Fruit fly (Drosophila melanogaster) whole organism, embryonic: ENCODE results near the gene ClpX.
A peak's percentile ranks its signal among the peaks of the same experiment; 100 is the strongest.

ENCODE experiments used
- Bgb ChIP-seq: fragments of 200-800 bp; sonication (Bioruptor generic); IDR thresholded peaks from 2 replicates; pipeline ENCODE4 v1.3.6; 2022; ENCODE audit warnings: missing biosample characterization, missing genetic modification characterization; ENCODE audit not compliant: partially characterized antibody
- CG10462 ChIP-seq: fragments of 200-800 bp; sonication (Bioruptor generic); optimal IDR thresholded peaks from 2 replicates; lab custom pipeline; 2016; ENCODE audit warnings: missing biosample characterization, missing genetic modification characterization
- CG10543 ChIP-seq: fragments of 200-800 bp; sonication (Bioruptor generic); optimal IDR thresholded peaks from 3 replicates; lab custom pipeline; 2017; ENCODE audit warnings: missing biosample characterization, mild to moderate bottlenecking, missing genetic modification characterization, moderate library complexity
- CG10979 ChIP-seq: fragments of 200-800 bp; sonication (Bioruptor generic); optimal IDR thresholded peaks from 2 replicates; lab custom pipeline; 2018; ENCODE audit warnings: missing biosample characterization, mild to moderate bottlenecking, missing genetic modification characterization, moderate library complexity
- CG11695 ChIP-seq: fragments of 200-800 bp; sonication (Bioruptor generic); IDR thresholded peaks from 3 replicates; pipeline ENCODE4 v1.3.6; 2022; ENCODE audit warnings: missing biosample characterization, missing genetic modification characterization
- CG14014 ChIP-seq: fragments of 200-800 bp; sonication (Bioruptor generic); IDR thresholded peaks from 2 replicates; pipeline ENCODE4 v1.3.6; 2022; ENCODE audit warnings: missing biosample characterization, missing genetic modification characterization
- CG1647 ChIP-seq: fragments of 200-800 bp; sonication (Bioruptor generic); optimal IDR thresholded peaks from 3 replicates; lab custom pipeline; 2016; ENCODE audit warnings: missing biosample characterization, missing genetic modification characterization
- CG16779 ChIP-seq: fragments of 200-800 bp; sonication (Bioruptor generic); IDR thresholded peaks from 2 replicates; pipeline ENCODE4 v1.3.6; 2022; ENCODE audit warnings: missing biosample characterization, missing genetic modification characterization
- CG17328 ChIP-seq: fragments of 200-800 bp; sonication (Bioruptor generic); IDR thresholded peaks from 2 replicates; pipeline ENCODE4 v1.3.6; 2022; ENCODE audit warnings: missing biosample characterization, missing genetic modification characterization
- CG17912 ChIP-seq: fragments of 200-800 bp; sonication (Bioruptor generic); optimal IDR thresholded peaks from 2 replicates; lab custom pipeline; 2018; ENCODE audit warnings: missing biosample characterization, mild to moderate bottlenecking, missing genetic modification characterization
- CG18599 ChIP-seq: fragments of 200-800 bp; sonication (Bioruptor generic); optimal IDR thresholded peaks from 3 replicates; lab custom pipeline; 2017; ENCODE audit warnings: missing biosample characterization, missing genetic modification characterization, mild to moderate bottlenecking, moderate library complexity, missing genetic modification reagents
- CG2120 ChIP-seq: fragments of 200-800 bp; sonication (Bioruptor generic); optimal IDR thresholded peaks from 3 replicates; lab custom pipeline; 2016; ENCODE audit warnings: missing biosample characterization, missing genetic modification characterization
- CG30020 ChIP-seq: fragments of 200-800 bp; optimal IDR thresholded peaks from 2 replicates; lab custom pipeline; 2019; ENCODE audit warnings: missing biosample characterization, mild to moderate bottlenecking, missing genetic modification characterization, moderate library complexity
- CG3065 ChIP-seq: fragments of 200-800 bp; sonication (Bioruptor generic); optimal IDR thresholded peaks from 2 replicates; lab custom pipeline; 2016; ENCODE audit warnings: missing biosample characterization, missing genetic modification characterization
- CG31388 ChIP-seq: fragments of 200-800 bp; sonication (Bioruptor generic); optimal IDR thresholded peaks from 2 replicates; lab custom pipeline; 2016; ENCODE audit warnings: missing biosample characterization, missing genetic modification characterization
- CG33213 ChIP-seq: fragments of 200-800 bp; sonication (Bioruptor generic); optimal IDR thresholded peaks from 3 replicates; lab custom pipeline; 2016; ENCODE audit warnings: missing biosample characterization, missing genetic modification characterization
- CG4820 ChIP-seq: fragments of 200-800 bp; sonication (Bioruptor generic); optimal IDR thresholded peaks from 3 replicates; lab custom pipeline; 2016; ENCODE audit warnings: missing biosample characterization, missing genetic modification characterization
- CG6683 ChIP-seq: fragments of 200-800 bp; sonication (Bioruptor generic); optimal IDR thresholded peaks from 2 replicates; lab custom pipeline; 2017; ENCODE audit warnings: missing biosample characterization, mild to moderate bottlenecking, missing genetic modification characterization, missing genetic modification reagents
- CG8765 ChIP-seq: fragments of 200-800 bp; sonication (Bioruptor generic); IDR thresholded peaks from 2 replicates; pipeline ENCODE4 v1.3.6; 2022; ENCODE audit warnings: missing biosample characterization, missing genetic modification characterization
- CG9797 ChIP-seq: fragments of 200-800 bp; sonication (Bioruptor generic); optimal IDR thresholded peaks from 3 replicates; lab custom pipeline; 2018; ENCODE audit warnings: missing biosample characterization, mild to moderate bottlenecking, missing genetic modification characterization
- CoRest ChIP-seq: fragments of 200-800 bp; sonication (Bioruptor generic); optimal IDR thresholded peaks from 3 replicates; lab custom pipeline; 2018; ENCODE audit warnings: missing biosample characterization, mild to moderate bottlenecking, missing genetic modification characterization, moderate library complexity
- Deaf1 ChIP-seq: fragments of 200-800 bp; optimal IDR thresholded peaks from 3 replicates; lab custom pipeline; 2019; ENCODE audit warnings: missing biosample characterization, mild to moderate bottlenecking, missing genetic modification characterization, moderate library complexity
- Dek ChIP-seq: fragments of 200-800 bp; sonication (Bioruptor generic); optimal IDR thresholded peaks from 3 replicates; lab custom pipeline; 2019; ENCODE audit warnings: missing biosample characterization, mild to moderate bottlenecking, missing genetic modification characterization, moderate library complexity
- Gsc ChIP-seq: fragments of 200-800 bp; sonication (Bioruptor generic); IDR thresholded peaks from 2 replicates; pipeline ENCODE4 v1.3.6; 2022; ENCODE audit warnings: missing biosample characterization, missing genetic modification characterization
- Hr3 ChIP-seq: fragments of 200-800 bp; sonication (Bioruptor generic); optimal IDR thresholded peaks from 3 replicates; lab custom pipeline; 2016; ENCODE audit warnings: missing biosample characterization, missing genetic modification characterization
- Hr39 ChIP-seq: fragments of >200 bp; optimal IDR thresholded peaks from 2 replicates; lab custom pipeline; 2017
- NC2α ChIP-seq: fragments of 200-800 bp; sonication (Bioruptor generic); optimal IDR thresholded peaks from 2 replicates; lab custom pipeline; 2016; ENCODE audit warnings: missing biosample characterization, missing genetic modification characterization
- Nf-YA ChIP-seq: fragments of 200-800 bp; sonication (Bioruptor generic); IDR thresholded peaks from 2 replicates; pipeline ENCODE4 v1.3.6; 2022; ENCODE audit warnings: missing biosample characterization, missing genetic modification characterization
- Oaz ChIP-seq: fragments of 200-800 bp; sonication (Bioruptor generic); IDR thresholded peaks from 2 replicates; pipeline ENCODE4 v1.3.6; 2022; ENCODE audit warnings: missing biosample characterization, missing genetic modification characterization
- Six4 ChIP-seq: fragments of 200-800 bp; sonication (Bioruptor generic); optimal IDR thresholded peaks from 2 replicates; lab custom pipeline; 2016; ENCODE audit warnings: missing biosample characterization, missing genetic modification characterization
- Sry-δ ChIP-seq: fragments of 200-800 bp; sonication (Bioruptor generic); optimal IDR thresholded peaks from 2 replicates; lab custom pipeline; 2016; ENCODE audit warnings: missing biosample characterization, missing genetic modification characterization
- ap ChIP-seq: fragments of 200-800 bp; sonication (Bioruptor generic); IDR thresholded peaks from 2 replicates; pipeline ENCODE4 v1.3.6; 2022; ENCODE audit warnings: missing biosample characterization, missing genetic modification characterization
- ara ChIP-seq: fragments of 200-800 bp; sonication (Bioruptor generic); IDR thresholded peaks from 2 replicates; pipeline ENCODE4 v1.3.6; 2022; ENCODE audit warnings: missing biosample characterization, missing genetic modification characterization
- bbx ChIP-seq: fragments of 200-800 bp; sonication (Bioruptor generic); IDR thresholded peaks from 2 replicates; pipeline ENCODE4 v1.3.6; 2022; ENCODE audit warnings: missing biosample characterization, missing genetic modification characterization; ENCODE audit not compliant: partially characterized antibody
- bowl ChIP-seq: fragments of 200-800 bp; sonication (Bioruptor generic); IDR thresholded peaks from 2 replicates; pipeline ENCODE4 v1.3.6; 2022; ENCODE audit warnings: missing biosample characterization, missing genetic modification characterization
- cad ChIP-seq: fragments of >200 bp; optimal IDR thresholded peaks from 2 replicates; lab custom pipeline; 2017; ENCODE audit warnings: missing biosample characterization, missing genetic modification characterization
- crol ChIP-seq: fragments of 200-800 bp; sonication (Bioruptor generic); IDR thresholded peaks from 2 replicates; pipeline ENCODE4 v1.3.6; 2022; ENCODE audit warnings: missing biosample characterization, missing genetic modification characterization
- crp ChIP-seq, 2 experiments: fragments of 200-800 bp; sonication (Bioruptor generic); optimal IDR thresholded peaks; 2 replicates in 1 of 2; 3 replicates in 1 of 2; lab custom pipeline; 2017; ENCODE audit warnings: missing biosample characterization in 2 of 2, missing genetic modification characterization in 2 of 2, mild to moderate bottlenecking in 1 of 2, moderate library complexity in 1 of 2
- da ChIP-seq: fragments of 200-800 bp; sonication (Bioruptor generic); optimal IDR thresholded peaks from 2 replicates; lab custom pipeline; 2016; ENCODE audit warnings: missing biosample characterization, missing genetic modification characterization
- disco-r ChIP-seq: fragments of 200-800 bp; sonication (Bioruptor generic); optimal IDR thresholded peaks from 2 replicates; lab custom pipeline; 2016; ENCODE audit warnings: missing biosample characterization, missing genetic modification characterization
- ems ChIP-seq: fragments of 200-800 bp; sonication (Bioruptor generic); optimal IDR thresholded peaks from 3 replicates; lab custom pipeline; 2016; ENCODE audit warnings: missing biosample characterization, missing genetic modification characterization
- ken ChIP-seq: fragments of 200-800 bp; sonication (Bioruptor generic); IDR thresholded peaks from 3 replicates; pipeline ENCODE4 v1.3.6; 2022; ENCODE audit warnings: missing biosample characterization, missing genetic modification characterization
- klu ChIP-seq: fragments of 200-800 bp; sonication (Bioruptor generic); IDR thresholded peaks from 2 replicates; pipeline ENCODE4 v1.3.6; 2022; ENCODE audit warnings: missing biosample characterization, missing genetic modification characterization
- mld ChIP-seq: fragments of 200-800 bp; sonication (Bioruptor generic); IDR thresholded peaks from 3 replicates; pipeline ENCODE4 v1.3.6; 2022; ENCODE audit warnings: missing biosample characterization, missing genetic modification characterization; ENCODE audit not compliant: partially characterized antibody
- nmo ChIP-seq: fragments of 200-800 bp; sonication (Bioruptor generic); optimal IDR thresholded peaks from 2 replicates; lab custom pipeline; 2018; ENCODE audit warnings: missing biosample characterization, mild to moderate bottlenecking, missing genetic modification characterization, moderate library complexity
- pho ChIP-seq: fragments of 200-800 bp; sonication (Bioruptor generic); optimal IDR thresholded peaks from 2 replicates; lab custom pipeline; 2016; ENCODE audit warnings: missing biosample characterization, missing genetic modification characterization
- pum ChIP-seq: fragments of 200-800 bp; sonication (Bioruptor generic); optimal IDR thresholded peaks from 2 replicates; lab custom pipeline; 2016; ENCODE audit warnings: missing biosample characterization, missing genetic modification characterization
- repo ChIP-seq: fragments of 200-800 bp; sonication (Bioruptor generic); optimal IDR thresholded peaks from 2 replicates; lab custom pipeline; 2016; ENCODE audit warnings: missing biosample characterization, missing genetic modification characterization
- sim ChIP-seq: fragments of 200-800 bp; sonication (Bioruptor generic); IDR thresholded peaks from 2 replicates; pipeline ENCODE4 v1.3.6; 2022; ENCODE audit warnings: missing biosample characterization, missing genetic modification characterization
- sug ChIP-seq: fragments of 200-800 bp; optimal IDR thresholded peaks from 2 replicates; lab custom pipeline; 2019; ENCODE audit warnings: missing biosample characterization, mild to moderate bottlenecking, missing genetic modification characterization, moderate library complexity
- unc-4 ChIP-seq: fragments of 200-800 bp; sonication (Bioruptor generic); IDR thresholded peaks from 2 replicates; pipeline ENCODE4 v1.3.6; 2022; ENCODE audit warnings: missing biosample characterization, missing genetic modification characterization; ENCODE audit not compliant: partially characterized antibody
- unpg ChIP-seq: fragments of 200-800 bp; sonication (Bioruptor generic); optimal IDR thresholded peaks from 3 replicates; lab custom pipeline; 2018; ENCODE audit warnings: missing biosample characterization, mild to moderate bottlenecking, missing genetic modification characterization, moderate library complexity

The ClpX gene

DNA sequence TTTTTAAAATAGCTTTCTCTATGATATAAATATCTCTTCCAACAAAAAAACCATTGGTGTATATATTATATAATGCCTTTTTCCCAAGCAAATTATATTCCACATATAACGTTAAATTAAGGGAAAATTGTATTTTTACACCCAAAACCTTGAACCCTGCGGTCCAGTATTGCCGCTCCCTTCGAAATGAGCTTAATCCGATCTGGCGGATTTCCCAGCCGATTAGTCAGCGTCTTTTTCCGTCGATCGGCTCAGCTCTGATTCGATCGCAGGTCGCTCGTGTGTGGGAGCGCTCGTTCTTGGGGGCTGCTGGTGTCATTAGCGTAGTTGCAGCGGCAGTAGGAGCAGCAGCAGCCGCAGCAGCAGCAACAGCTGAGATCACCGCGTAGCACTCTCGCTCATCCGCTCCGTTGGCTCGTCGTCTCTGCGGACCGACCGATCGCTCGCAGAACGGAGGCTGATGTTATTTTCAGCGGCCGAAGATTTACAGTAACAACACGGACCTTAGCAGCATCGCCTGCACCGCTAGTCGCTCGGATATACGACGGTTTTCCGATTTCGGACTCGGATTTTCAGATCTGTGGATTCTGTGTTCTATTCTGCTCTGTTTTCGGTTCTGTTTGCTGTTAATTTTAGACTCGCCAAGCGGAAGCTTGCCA, 13.0 kb downstream of the ClpX start, which contains the start of gene CG4733:
Gene CG4733 (plus strand): TSS at position 350 of the 659 bp plus-strand sequence.
- TF ChIP-seq klu (GFP tag; lab: Robert Waterston, UW) (no peak), CG10979 (no peak), CoRest (tag; lab: Kevin White, UChicago) (peak; percentile 44), da (no peak), CG3065 (GFP tag; lab: Kevin White, UChicago) (no peak), CG10543 (peak; percentile 25), Six4 (GFP tag; lab: Kevin White, UChicago) (no peak), CG17328 (no peak), Hr3 (no peak), unpg (GFP tag; lab: Kevin White, UChicago) (no peak), pho (no peak), CG2120 (GFP tag; lab: Kevin White, UChicago) (peak; percentile 32), repo (GFP tag; lab: Kevin White, UChicago) (no peak), CG6683 (no peak), disco-r (GFP tag; lab: Kevin White, UChicago) (no peak), CG10462 (GFP tag; lab: Kevin White, UChicago) (no peak), CG14014 (GFP tag; lab: Robert Waterston, UW) (no peak), bbx (GFP tag; lab: Robert Waterston, UW) (0 out of 2 replicates have a peak, but pooled peaks have one; percentile 17), CG9797 (GFP tag; lab: Kevin White, UChicago) (no peak), ap (no peak), NC2α (GFP tag; lab: Kevin White, UChicago) (no peak), CG33213 (no peak), Nf-YA (GFP tag; lab: Robert Waterston, UW) (no peak), Gsc (GFP tag; lab: Robert Waterston, UW) (no peak), bowl (GFP tag; lab: Robert Waterston, UW) (no peak), unc-4 (no peak), CG1647 (GFP tag; lab: Kevin White, UChicago) (no peak), Dek (tag; lab: Kevin White, UChicago) (peak; percentile 19), mld (GFP tag; lab: Robert Waterston, UW) (no peak), Bgb (GFP tag; lab: Robert Waterston, UW) (no peak), pum (no peak), Sry-δ (GFP tag; lab: Kevin White, UChicago) (no peak), CG4820 (no peak), crp (GFP tag; optimal IDR thresholded peaks at IDR 0.05; lab: Kevin White, UChicago) (no peak), Hr39 (lab: Kevin White, UChicago) (no peak), CG17912 (no peak), nmo (peak; percentile 1), ara (GFP tag; lab: Robert Waterston, UW) (no peak), CG31388 (GFP tag; lab: Kevin White, UChicago) (no peak), CG8765 (GFP tag; lab: Robert Waterston, UW) (no peak), Deaf1 (tag; lab: Kevin White, UChicago) (peak; percentile 91), CG30020 (tag; lab: Kevin White, UChicago) (no peak), Oaz (GFP tag; lab: Robert Waterston, UW) (no peak), crol (GFP tag; lab: Robert Waterston, UW) (no peak), CG11695 (GFP tag; lab: Robert Waterston, UW) (peak; percentile 46; the same call in 1 of the 3 replicates), ems (GFP tag; lab: Kevin White, UChicago) (no peak), sug (peak; percentile 58), ken (GFP tag; lab: Robert Waterston, UW) (no peak), CG18599 (no peak), CG16779 (GFP tag; lab: Robert Waterston, UW) (no peak), cad (no peak), sim (no peak)
